Worm (Caenorhabditis elegans) whole organism, L3 larva: Measurements from ENCODE around the gene F15B10.3.

Source experiments
- egl-27 ChIP-seq: sonication (generic microtip); optimal IDR thresholded peaks from 4 replicates; lab custom pipeline; 2017; ENCODE audit warnings: missing biosample characterization, missing genetic modification reagents, missing genetic modification characterization
- elt-2 ChIP-seq: sonication (generic microtip); optimal IDR thresholded peaks from 2 replicates; lab custom pipeline; 2016; ENCODE audit warnings: missing genetic modification reagents, mild to moderate bottlenecking, missing genetic modification characterization, missing compliant biosample characterization
- nhr-237 ChIP-seq: fragments of 150-350 bp; optimal IDR thresholded peaks from 2 replicates; lab custom pipeline; 2014; ENCODE audit warnings: missing biosample characterization, missing genetic modification characterization
- nhr-25 ChIP-seq: sonication (generic microtip); optimal IDR thresholded peaks from 2 replicates; lab custom pipeline; 2017; ENCODE audit warnings: missing biosample characterization, missing genetic modification characterization
- nhr-28 ChIP-seq: fragments of 150-350 bp; optimal IDR thresholded peaks from 2 replicates; lab custom pipeline; 2014; ENCODE audit warnings: missing biosample characterization, missing genetic modification characterization
- skn-1 ChIP-seq: fragments of 150-350 bp; optimal IDR thresholded peaks from 2 replicates; lab custom pipeline; 2014; ENCODE audit warnings: missing biosample characterization, missing genetic modification characterization
- unc-62 ChIP-seq: fragments of 150-350 bp; sonication (generic microtip); optimal IDR thresholded peaks from 4 replicates; lab custom pipeline; 2014; ENCODE audit warnings: missing biosample characterization, missing genetic modification reagents, missing genetic modification characterization
- ztf-4 ChIP-seq: fragments of 150-350 bp; optimal IDR thresholded peaks from 2 replicates; lab custom pipeline; 2014; ENCODE audit warnings: missing biosample characterization, missing genetic modification characterization

- TF ChIP-seq ztf-4 (tag; lab: Kevin White, UChicago) (no peak), nhr-28 (tag; lab: Kevin White, UChicago) (no peak), skn-1 (no peak), nhr-25 (no peak), nhr-237 (tag; lab: Kevin White, UChicago) (no peak), elt-2 (tag; lab: Kevin White, UChicago) (no peak), unc-62 (GFP tag; lab: Kevin White, UChicago) (no peak), egl-27 (tag; lab: Kevin White, UChicago) (no peak)
Measured at ce11 chrIV:6575959-6576727, 26.3 kb upstream of the F15B10.3 start.
